Fruit fly (Drosophila melanogaster) whole organism, pupa: ENCODE results near the gene Sfp93F.

ENCODE experiments used
- CG10348 ChIP-seq: fragments of 200-800 bp; sonication (Bioruptor generic); IDR thresholded peaks from 2 replicates; pipeline ENCODE4 v1.3.6; 2022; ENCODE audit warnings: missing biosample characterization, missing genetic modification characterization
- CG12605 ChIP-seq: fragments of 200-800 bp; sonication (Bioruptor generic); IDR thresholded peaks from 2 replicates; pipeline ENCODE4 v1.3.6; 2022; ENCODE audit warnings: missing biosample characterization, missing genetic modification characterization
- CG13204 ChIP-seq: fragments of 200-800 bp; sonication (Bioruptor generic); optimal IDR thresholded peaks from 2 replicates; lab custom pipeline; 2018; ENCODE audit warnings: missing biosample characterization, mild to moderate bottlenecking, missing genetic modification characterization, moderate library complexity
- CG14655 ChIP-seq: fragments of 200-800 bp; sonication (Bioruptor generic); optimal IDR thresholded peaks from 3 replicates; lab custom pipeline; 2017; ENCODE audit warnings: mild to moderate bottlenecking, missing biosample characterization, missing genetic modification reagents, missing genetic modification characterization
- CG15710 ChIP-seq: fragments of 200-800 bp; sonication (Bioruptor generic); optimal IDR thresholded peaks from 2 replicates; lab custom pipeline; 2018; ENCODE audit warnings: missing biosample characterization, mild to moderate bottlenecking, missing genetic modification characterization, moderate library complexity
- CG17806 ChIP-seq: fragments of 200-800 bp; sonication (Bioruptor generic); optimal IDR thresholded peaks from 2 replicates; lab custom pipeline; 2018; ENCODE audit warnings: missing biosample characterization, mild to moderate bottlenecking, missing genetic modification characterization, moderate library complexity
- CG32121 ChIP-seq: fragments of 200-800 bp; sonication (Bioruptor generic); IDR thresholded peaks from 2 replicates; pipeline ENCODE4 v1.3.6; 2022; ENCODE audit warnings: missing biosample characterization, missing genetic modification characterization
- CG34367 ChIP-seq: fragments of 200-800 bp; sonication (Bioruptor generic); optimal IDR thresholded peaks from 2 replicates; lab custom pipeline; 2018; ENCODE audit warnings: missing biosample characterization, mild to moderate bottlenecking, missing genetic modification characterization
- CG4496 ChIP-seq: fragments of 200-800 bp; sonication (Bioruptor generic); IDR thresholded peaks from 3 replicates; pipeline ENCODE4 v1.3.6; 2022; ENCODE audit warnings: missing biosample characterization, missing genetic modification characterization
- CG8159 ChIP-seq: fragments of 200-800 bp; sonication (Bioruptor generic); optimal IDR thresholded peaks from 3 replicates; lab custom pipeline; 2018; ENCODE audit warnings: missing biosample characterization, mild to moderate bottlenecking, missing genetic modification characterization, moderate library complexity
- CG8301 ChIP-seq: fragments of 200-800 bp; sonication (Bioruptor generic); optimal IDR thresholded peaks from 2 replicates; lab custom pipeline; 2018; ENCODE audit warnings: missing biosample characterization, mild to moderate bottlenecking, missing genetic modification characterization
- CG9948 ChIP-seq: fragments of 200-800 bp; sonication (Bioruptor generic); optimal IDR thresholded peaks from 2 replicates; lab custom pipeline; 2018; ENCODE audit warnings: missing biosample characterization, mild to moderate bottlenecking, missing genetic modification characterization, moderate library complexity
- D1 ChIP-seq: fragments of 200-800 bp; sonication (Bioruptor generic); optimal IDR thresholded peaks from 2 replicates; lab custom pipeline; 2018; ENCODE audit warnings: missing biosample characterization, mild to moderate bottlenecking, missing genetic modification characterization, moderate library complexity
- EcR ChIP-seq: fragments of 200-800 bp; sonication (Bioruptor generic); optimal IDR thresholded peaks from 3 replicates; lab custom pipeline; 2019; ENCODE audit warnings: missing biosample characterization, missing genetic modification characterization, mild to moderate bottlenecking, moderate library complexity, missing genetic modification reagents
- Ets98B ChIP-seq: fragments of 200-800 bp; sonication (Bioruptor generic); IDR thresholded peaks from 2 replicates; pipeline ENCODE4 v1.3.6; 2022; ENCODE audit warnings: missing biosample characterization, missing genetic modification characterization
- Pif1A ChIP-seq: fragments of 200-800 bp; sonication (Bioruptor generic); optimal IDR thresholded peaks from 3 replicates; lab custom pipeline; 2016; ENCODE audit warnings: missing biosample characterization, missing genetic modification characterization
- Pif1B ChIP-seq: fragments of 200-800 bp; sonication (Bioruptor generic); optimal IDR thresholded peaks from 3 replicates; lab custom pipeline; 2016; ENCODE audit warnings: missing biosample characterization, missing genetic modification characterization
- Snoo ChIP-seq: fragments of 200-800 bp; sonication (Bioruptor generic); optimal IDR thresholded peaks from 3 replicates; lab custom pipeline; 2017; ENCODE audit warnings: missing biosample characterization, mild to moderate bottlenecking, missing genetic modification characterization, inconsistent platforms
- fd96Ca ChIP-seq: fragments of 200-800 bp; sonication (Bioruptor generic); IDR thresholded peaks from 3 replicates; pipeline ENCODE4 v1.3.6; 2022; ENCODE audit warnings: missing biosample characterization, missing genetic modification characterization
- gl ChIP-seq: fragments of 200-800 bp; sonication (Bioruptor generic); optimal IDR thresholded peaks from 2 replicates; lab custom pipeline; 2018; ENCODE audit warnings: missing biosample characterization, mild to moderate bottlenecking, missing genetic modification characterization
- rn ChIP-seq: fragments of 200-800 bp; sonication (Bioruptor generic); IDR thresholded peaks from 2 replicates; pipeline ENCODE4 v1.3.6; 2022; ENCODE audit warnings: missing biosample characterization, missing genetic modification characterization

Gene Sfp93F

DNA sequence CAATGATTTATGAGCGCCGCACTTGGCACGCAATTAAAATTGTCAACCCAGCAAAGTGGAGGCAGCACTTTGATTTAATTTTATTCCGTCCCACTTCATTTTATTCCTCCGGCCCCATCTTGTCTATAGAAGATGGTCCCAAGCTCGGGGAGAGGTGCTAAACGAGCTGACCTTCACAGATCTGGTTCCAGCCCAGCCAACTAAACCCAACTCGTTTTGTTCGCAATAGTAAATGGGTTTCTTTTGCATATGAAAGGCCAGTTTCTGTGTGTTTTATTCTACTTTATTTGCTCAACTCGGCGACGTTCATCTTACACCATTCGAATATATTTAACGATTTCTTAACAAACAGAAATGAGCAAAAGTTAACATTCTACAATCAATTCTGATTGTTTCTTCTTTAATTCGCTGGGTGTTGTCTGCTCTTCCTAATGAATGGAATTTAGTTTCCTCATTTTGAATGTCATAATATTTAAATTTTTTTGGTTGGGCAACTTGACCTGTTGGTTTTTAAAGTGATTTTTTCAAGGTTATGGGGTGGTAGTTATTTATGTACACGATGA lies 42.9 kb downstream of the Sfp93F start:
- TF ChIP-seq EcR (GFP tag; lab: Kevin White, UChicago) (peak; percentile 54), CG15710 (no peak), CG9948 (tag; lab: Kevin White, UChicago) (no peak), CG17806 (no peak), Pif1A (GFP tag; lab: Kevin White, UChicago) (no peak), D1 (no peak), CG8159 (tag; lab: Kevin White, UChicago) (no peak)
- TF ChIP-seq, all 21 proteins: peak for 1

dm6 chr3R:21691114-21691513 lies 45.0 kb downstream of the Sfp93F start:
- TF ChIP-seq Ets98B (GFP tag; lab: Robert Waterston, UW): 0 out of 2 replicates have a peak, but pooled peaks have one; percentile 17
- peak; percentile 51 for TF ChIP-seq CG14655
- TF ChIP-seq CG4496 (GFP tag; lab: Robert Waterston, UW): 0 out of 3 replicates have a peak, but pooled peaks have one; percentile 13
- TF ChIP-seq Pif1B: no peak
- TF ChIP-seq CG17806: no peak
- TF ChIP-seq CG8301 (tag; lab: Kevin White, UChicago): peak; percentile 49

DNA sequence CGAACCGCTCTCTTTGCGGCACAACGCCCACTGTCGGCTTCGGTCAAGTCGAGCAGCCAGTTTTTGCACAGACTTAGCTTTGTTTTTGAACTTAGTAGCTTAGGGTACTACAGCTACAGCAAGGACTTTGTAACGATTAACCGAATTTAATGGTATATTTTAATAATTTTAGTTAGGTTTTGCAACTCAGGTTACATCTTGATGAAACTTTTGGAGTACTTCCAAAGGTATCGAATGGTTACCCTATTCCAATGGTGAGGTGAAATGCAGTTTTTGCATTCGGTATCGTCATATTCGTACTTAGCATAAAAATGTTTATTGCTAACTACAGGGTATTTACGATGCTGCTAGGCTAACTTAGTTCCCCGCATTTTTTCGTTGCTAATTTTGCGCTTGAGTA lies 47.5 kb downstream of the Sfp93F start:
- TF ChIP-seq CG15710 (no peak), CG12605 (GFP tag; lab: Robert Waterston, UW) (no peak), Ets98B (GFP tag; lab: Robert Waterston, UW) (peak; percentile 24; the same call in 1 of the 2 replicates), CG8301 (tag; lab: Kevin White, UChicago) (peak; percentile 51), CG8159 (tag; lab: Kevin White, UChicago) (no peak), CG17806 (no peak), CG14655 (peak; percentile 58), gl (tag; lab: Kevin White, UChicago) (no peak), CG34367 (tag; lab: Kevin White, UChicago) (no peak), CG9948 (tag; lab: Kevin White, UChicago) (no peak), Pif1A (GFP tag; lab: Kevin White, UChicago) (peak; percentile 19), CG32121 (GFP tag; lab: Robert Waterston, UW) (no peak; the same call in 1 of the 2 replicates), EcR (GFP tag; lab: Kevin White, UChicago) (no peak), CG4496 (GFP tag; lab: Robert Waterston, UW) (no peak), rn (GFP tag; lab: Robert Waterston, UW) (no peak), CG10348 (GFP tag; lab: Robert Waterston, UW) (no peak), fd96Ca (GFP tag; lab: Robert Waterston, UW) (0 out of 3 replicates have a peak, but pooled peaks have one; percentile 33), CG13204 (GFP tag; lab: Kevin White, UChicago) (no peak), D1 (no peak)
- TF ChIP-seq, all 21 proteins: peak for 5

DNA sequence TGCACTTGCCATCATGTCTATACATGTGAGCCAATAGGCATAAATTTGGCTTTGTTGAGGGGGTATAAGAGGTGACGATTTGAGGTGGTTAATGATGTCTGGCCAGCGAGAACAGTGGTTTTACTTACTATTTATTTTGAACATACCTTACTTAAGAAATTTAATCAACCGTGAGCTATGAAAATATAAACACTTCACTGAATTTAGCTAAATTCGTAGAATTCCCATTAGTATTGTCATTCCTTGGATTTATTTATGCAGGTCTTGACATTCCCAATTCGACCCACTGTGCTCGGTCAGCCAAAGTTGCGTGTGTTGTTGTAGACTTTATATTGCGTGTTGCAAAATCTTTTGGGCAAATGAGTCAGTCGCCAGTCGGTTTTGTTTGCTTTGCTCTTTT lies 48.2 kb downstream of the Sfp93F start:
- no peak for TF ChIP-seq EcR (GFP tag; lab: Kevin White, UChicago)
- peak; percentile 16 for TF ChIP-seq CG17806
- no peak for TF ChIP-seq CG8159 (tag; lab: Kevin White, UChicago)
- no peak for TF ChIP-seq gl (tag; lab: Kevin White, UChicago)
- TF ChIP-seq Ets98B (GFP tag; lab: Robert Waterston, UW): peak; percentile 70
- TF ChIP-seq D1: no peak
- no peak for TF ChIP-seq CG10348 (GFP tag; lab: Robert Waterston, UW)
- peak; percentile 32 for TF ChIP-seq Pif1B
- TF ChIP-seq CG13204 (GFP tag; lab: Kevin White, UChicago): no peak
- TF ChIP-seq fd96Ca (GFP tag; lab: Robert Waterston, UW): peak; percentile 80
- peak; percentile 26 for TF ChIP-seq CG14655
- TF ChIP-seq CG32121 (GFP tag; lab: Robert Waterston, UW): peak; percentile 78
- TF ChIP-seq CG34367 (tag; lab: Kevin White, UChicago): no peak
- TF ChIP-seq CG4496 (GFP tag; lab: Robert Waterston, UW): peak; percentile 79
- peak; percentile 52; the same call in 1 of the 2 replicates for TF ChIP-seq rn (GFP tag; lab: Robert Waterston, UW)
- peak; percentile 18 for TF ChIP-seq Pif1A (GFP tag; lab: Kevin White, UChicago)
- no peak for TF ChIP-seq CG15710
- no peak for TF ChIP-seq Snoo (tag; lab: Kevin White, UChicago)
- peak; percentile 13 for TF ChIP-seq CG9948 (tag; lab: Kevin White, UChicago)
- TF ChIP-seq CG8301 (tag; lab: Kevin White, UChicago): peak; percentile 41
- TF ChIP-seq CG12605 (GFP tag; lab: Robert Waterston, UW): peak; percentile 33; the same call in 1 of the 2 replicates
